Fruit fly (Drosophila melanogaster): ENCODE results near the gene CG31189.

- no peak for TF ChIP-seq psq (optimal IDR thresholded peaks at IDR 0.05)
- no peak for TF ChIP-seq insv (optimal IDR thresholded peaks at IDR 0.05)
- TF ChIP-seq h (optimal IDR thresholded peaks at IDR 0.05), result no peak
- no peak for TF ChIP-seq ttk (optimal IDR thresholded peaks at IDR 0.05)
- TF ChIP-seq Myc (optimal IDR thresholded peaks at IDR 0.05), result no peak
Observed at dm6 chr3R:21006967-21007366, 38.7 kb downstream of the CG31189 start, which contains the start of gene Alp5.
